Worm (Caenorhabditis elegans) whole organism, L4 larva: ENCODE measurements around the gene Y82E9BL.5.

Experiments used
- F10B5.3 ChIP-seq: sonication (generic microtip); optimal IDR thresholded peaks from 2 replicates; lab custom pipeline; 2016; ENCODE audit warnings: mild to moderate bottlenecking, missing genetic modification characterization, missing compliant biosample characterization
- Y5F2A.4 ChIP-seq: fragments of 200-800 bp; sonication (Bioruptor generic); optimal IDR thresholded peaks from 2 replicates; lab custom pipeline; 2018; ENCODE audit warnings: mild to moderate bottlenecking, missing genetic modification characterization, missing compliant biosample characterization
- daf-19 ChIP-seq: fragments of 200-800 bp; sonication (Bioruptor generic); conservative IDR thresholded peaks from 2 replicates; pipeline ENCODE4 v1.3.6; 2022; ENCODE audit warnings: missing genetic modification characterization, missing compliant biosample characterization
- dpl-1 ChIP-seq: fragments of 150-350 bp; optimal IDR thresholded peaks from 2 replicates; lab custom pipeline; 2014; ENCODE audit warnings: missing biosample characterization, missing genetic modification reagents, missing genetic modification characterization
- egl-27 ChIP-seq: sonication (generic microtip); optimal IDR thresholded peaks from 3 replicates; lab custom pipeline; 2017; ENCODE audit warnings: missing biosample characterization, missing genetic modification reagents, missing genetic modification characterization
- lin-13 ChIP-seq: fragments of 150-350 bp; optimal IDR thresholded peaks from 2 replicates; lab custom pipeline; 2014; ENCODE audit warnings: missing biosample characterization, missing genetic modification reagents, missing genetic modification characterization
- mdl-1 ChIP-seq, 2 experiments: fragments of 150-350 bp in 1 of 2; sonication (generic microtip) in 1 of 2; optimal IDR thresholded peaks; 2 replicates each; lab custom pipeline; 2014 to 2017; ENCODE audit warnings: missing biosample characterization in 2 of 2, missing genetic modification characterization in 2 of 2
- nhr-11 ChIP-seq: fragments of 150-350 bp; optimal IDR thresholded peaks from 2 replicates; lab custom pipeline; 2014; ENCODE audit warnings: missing biosample characterization, missing genetic modification characterization
- pha-4 ChIP-seq, 2 experiments: fragments of 150-350 bp in 1 of 2; fragments of 200-800 bp in 1 of 2; sonication (Bioruptor generic) in 1 of 2; IDR thresholded peaks in 1 of 2; optimal IDR thresholded peaks in 1 of 2; 2 replicates each; pipeline versions ENCODE4 v1.3.6 to Lab custom; 2014 to 2022; ENCODE audit warnings: missing genetic modification characterization in 2 of 2, missing genetic modification reagents in 2 of 2, missing biosample characterization in 1 of 2, missing compliant biosample characterization in 1 of 2
- unc-130 ChIP-seq: sonication (generic microtip); optimal IDR thresholded peaks from 2 replicates; lab custom pipeline; 2016; ENCODE audit warnings: missing genetic modification reagents, missing genetic modification characterization, missing compliant biosample characterization
- zag-1 ChIP-seq: fragments of 150-350 bp; optimal IDR thresholded peaks from 2 replicates; lab custom pipeline; 2014; ENCODE audit warnings: missing biosample characterization, missing genetic modification characterization
- ztf-7 ChIP-seq: fragments of 150-350 bp; optimal IDR thresholded peaks from 2 replicates; lab custom pipeline; 2014; ENCODE audit warnings: missing biosample characterization, missing genetic modification characterization

DNA sequence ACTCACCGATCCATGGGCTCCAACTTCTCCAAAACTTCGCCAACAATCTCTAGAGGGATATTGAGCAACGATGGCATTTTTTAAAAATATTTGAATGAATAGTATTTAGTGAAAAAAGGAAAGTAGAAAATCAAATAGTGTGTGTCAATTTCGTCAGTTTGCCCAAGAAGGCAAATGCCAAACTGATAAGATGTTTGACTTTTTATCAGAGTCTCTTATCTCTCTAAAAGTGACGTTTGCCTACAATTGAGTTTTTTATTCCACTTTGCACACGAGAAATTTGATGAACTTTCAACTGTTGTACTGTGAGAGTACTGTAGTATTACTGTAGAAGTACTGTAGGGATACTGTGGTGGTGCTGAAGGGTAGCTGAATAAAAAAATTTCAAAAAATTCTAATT is 23.9 kb downstream of the Y82E9BL.5 start:
- peak in 1 of 2 experiments; percentile 22 for TF ChIP-seq mdl-1 (tag; optimal IDR thresholded peaks at IDR 0.05; lab: Kevin White, UChicago)
- TF ChIP-seq zag-1 (tag; lab: Kevin White, UChicago) = no peak
- no peak for TF ChIP-seq F10B5.3 (tag; lab: Kevin White, UChicago)
- no peak for TF ChIP-seq egl-27 (tag; lab: Kevin White, UChicago)
- TF ChIP-seq unc-130 = no peak
- TF ChIP-seq ztf-7 (tag; lab: Kevin White, UChicago) = no peak
- TF ChIP-seq pha-4 (GFP tag; IDR thresholded peaks at IDR 0.05; lab: Robert Waterston, UW) = no peak
- TF ChIP-seq pha-4 (tag; optimal IDR thresholded peaks at IDR 0.05; lab: Kevin White, UChicago) = no peak
- no peak for TF ChIP-seq lin-13 (GFP tag; lab: Kevin White, UChicago)
- no peak for TF ChIP-seq nhr-11
- TF ChIP-seq Y5F2A.4 (GFP tag; lab: Kevin White, UChicago) = no peak
- no peak for TF ChIP-seq daf-19 (GFP tag; lab: Robert Waterston, UW)
- no peak for TF ChIP-seq dpl-1
